Fruit fly (Drosophila melanogaster) whole organism, wandering third instar larva: ENCODE results near the gene aus.
A peak's percentile ranks its signal among the peaks of the same experiment; 100 is the strongest.

Source experiments
- Abd-B ChIP-seq: fragments of >200 bp; optimal IDR thresholded peaks from 2 replicates; lab custom pipeline; 2017; ENCODE audit warnings: missing biosample characterization, missing genetic modification characterization
- CG32264 ChIP-seq: fragments of 200-800 bp; sonication (Bioruptor generic); optimal IDR thresholded peaks from 2 replicates; lab custom pipeline; 2016; ENCODE audit warnings: missing biosample characterization, missing genetic modification characterization
- CG9705 ChIP-seq: fragments of 200-800 bp; sonication (Bioruptor generic); optimal IDR thresholded peaks from 2 replicates; lab custom pipeline; 2018; ENCODE audit warnings: missing biosample characterization, mild to moderate bottlenecking, missing genetic modification characterization
- CrebA ChIP-seq: fragments of 200-800 bp; sonication (Bioruptor generic); optimal IDR thresholded peaks from 2 replicates; lab custom pipeline; 2016; ENCODE audit warnings: missing biosample characterization, mild to moderate bottlenecking, missing genetic modification characterization, borderline replicate concordance
- Dfd ChIP-seq: fragments of >200 bp; optimal IDR thresholded peaks from 2 replicates; lab custom pipeline; 2017; ENCODE audit warnings: missing biosample characterization, missing genetic modification characterization
- Dif ChIP-seq: fragments of 200-275, 200-300 bp; sonication (Bioruptor generic); optimal IDR thresholded peaks from 2 replicates; lab custom pipeline; 2018; ENCODE audit warnings: missing biosample characterization, missing genetic modification characterization; ENCODE audit not compliant: partially characterized antibody
- GATAd ChIP-seq: sonication (Bioruptor generic); optimal IDR thresholded peaks from 2 replicates; lab custom pipeline; 2016; ENCODE audit warnings: missing biosample characterization, missing genetic modification characterization
- HLH106 ChIP-seq: fragments of 200-800 bp; optimal IDR thresholded peaks from 3 replicates; lab custom pipeline; 2019; ENCODE audit warnings: missing biosample characterization, mild to moderate bottlenecking, missing genetic modification characterization, moderate library complexity
- Hnf4 ChIP-seq: fragments of 200-800 bp; sonication (Bioruptor generic); optimal IDR thresholded peaks from 2 replicates; lab custom pipeline; 2016; ENCODE audit warnings: missing biosample characterization, mild to moderate bottlenecking, missing genetic modification characterization
- Hr78 ChIP-seq: fragments of >200 bp; optimal IDR thresholded peaks from 2 replicates; lab custom pipeline; 2017; ENCODE audit warnings: missing biosample characterization, missing genetic modification characterization
- Hr83 ChIP-seq: fragments of 200-300 bp; sonication (Bioruptor generic); optimal IDR thresholded peaks from 2 replicates; lab custom pipeline; 2016; ENCODE audit warnings: missing biosample characterization, mild to moderate bottlenecking, missing genetic modification characterization, moderate library complexity; ENCODE audit not compliant: poor library complexity, severe bottlenecking
- Jra ChIP-seq: sonication (Bioruptor generic); optimal IDR thresholded peaks from 2 replicates; lab custom pipeline; 2016; ENCODE audit warnings: missing biosample characterization, missing genetic modification characterization
- Mio ChIP-seq: sonication (Bioruptor generic); optimal IDR thresholded peaks from 2 replicates; lab custom pipeline; 2016; ENCODE audit warnings: missing biosample characterization, missing genetic modification characterization
- Myc ChIP-seq: fragments of >200 bp; optimal IDR thresholded peaks from 2 replicates; lab custom pipeline; 2017
- N ChIP-seq: fragments of >200 bp; optimal IDR thresholded peaks from 2 replicates; lab custom pipeline; 2018; ENCODE audit warnings: missing biosample characterization, missing external identifiers, missing genetic modification characterization
- OdsH ChIP-seq: fragments of 200-800 bp; sonication (Bioruptor generic); optimal IDR thresholded peaks from 2 replicates; lab custom pipeline; 2016; ENCODE audit warnings: missing biosample characterization, mild to moderate bottlenecking, missing genetic modification characterization
- Rel ChIP-seq, 2 experiments: fragments of 200-800 bp; sonication (Bioruptor generic) in 1 of 2; optimal IDR thresholded peaks; 2 replicates in 1 of 2; 3 replicates in 1 of 2; lab custom pipeline; 2016 to 2019; ENCODE audit warnings: mild to moderate bottlenecking in 2 of 2, missing biosample characterization in 2 of 2, missing genetic modification characterization in 2 of 2, moderate library complexity in 1 of 2
- Sp1 ChIP-seq: fragments of 200-800 bp; sonication (Bioruptor generic); optimal IDR thresholded peaks from 3 replicates; lab custom pipeline; 2019; ENCODE audit warnings: missing biosample characterization, mild to moderate bottlenecking, missing genetic modification characterization, moderate library complexity
- Vsx2 ChIP-seq: fragments of 200-300, 225-300 bp; sonication (Bioruptor generic); optimal IDR thresholded peaks from 2 replicates; lab custom pipeline; 2018; ENCODE audit warnings: missing biosample characterization, missing genetic modification characterization; ENCODE audit not compliant: partially characterized antibody
- br ChIP-seq: fragments of 200-800 bp; sonication (Bioruptor generic); optimal IDR thresholded peaks from 2 replicates; lab custom pipeline; 2016; ENCODE audit warnings: missing biosample characterization, missing genetic modification characterization
- brk ChIP-seq: fragments of 200-800 bp; sonication (Bioruptor generic); optimal IDR thresholded peaks from 2 replicates; lab custom pipeline; 2016; ENCODE audit warnings: missing biosample characterization, mild to moderate bottlenecking, missing genetic modification characterization
- dl ChIP-seq, 2 experiments: fragments of 175-275, 200-275 bp in 1 of 2; fragments of 200-275 bp in 1 of 2; sonication (Bioruptor generic); optimal IDR thresholded peaks; lab custom pipeline; 2018; ENCODE audit warnings: mild to moderate bottlenecking in 2 of 2, missing biosample characterization in 2 of 2, missing genetic modification characterization in 2 of 2, moderate library complexity in 2 of 2; ENCODE audit not compliant: partially characterized antibody in 2 of 2, insufficient read depth in 1 of 2
- dmrt93B ChIP-seq: fragments of 200-800 bp; sonication (Bioruptor generic); optimal IDR thresholded peaks from 2 replicates; lab custom pipeline; 2018; ENCODE audit warnings: missing biosample characterization, mild to moderate bottlenecking, missing genetic modification characterization
- dsf ChIP-seq: sonication (Bioruptor generic); optimal IDR thresholded peaks from 2 replicates; lab custom pipeline; 2016; ENCODE audit warnings: missing biosample characterization, missing genetic modification characterization, borderline replicate concordance
- ey ChIP-seq: fragments of 200-800 bp; sonication (Bioruptor generic); optimal IDR thresholded peaks from 2 replicates; lab custom pipeline; 2016; ENCODE audit warnings: missing biosample characterization, missing genetic modification characterization
- foxo ChIP-seq, 2 experiments: fragments of 200-800 bp; sonication (Bioruptor generic); optimal IDR thresholded peaks; 2 replicates in 1 of 2; 3 replicates in 1 of 2; lab custom pipeline; 2016 to 2017; ENCODE audit warnings: missing biosample characterization in 2 of 2, missing genetic modification characterization in 2 of 2
- fru ChIP-seq: fragments of 200-800 bp; sonication (Bioruptor generic); optimal IDR thresholded peaks from 3 replicates; lab custom pipeline; 2016; ENCODE audit warnings: missing biosample characterization, mild to moderate bottlenecking, missing genetic modification characterization
- h ChIP-seq: fragments of 200-800 bp; sonication (Bioruptor generic); optimal IDR thresholded peaks from 3 replicates; lab custom pipeline; 2016; ENCODE audit warnings: missing biosample characterization, mild to moderate bottlenecking, missing genetic modification characterization
- jim ChIP-seq: fragments of 175-275, 200-325 bp; sonication (Bioruptor generic); optimal IDR thresholded peaks from 2 replicates; lab custom pipeline; 2016; ENCODE audit warnings: missing biosample characterization, mild to moderate bottlenecking, missing genetic modification characterization
- lola ChIP-seq: fragments of >200 bp; optimal IDR thresholded peaks from 2 replicates; lab custom pipeline; 2017; ENCODE audit warnings: missing biosample characterization, missing genetic modification characterization
- pan ChIP-seq: fragments of >200 bp; optimal IDR thresholded peaks from 2 replicates; lab custom pipeline; 2017
- psq ChIP-seq: fragments of 200-800 bp; sonication (Bioruptor generic); optimal IDR thresholded peaks from 3 replicates; lab custom pipeline; 2017; ENCODE audit warnings: missing biosample characterization, mild to moderate bottlenecking, missing genetic modification characterization, moderate library complexity
- rgr ChIP-seq: fragments of 200-800 bp; sonication (Bioruptor generic); optimal IDR thresholded peaks from 3 replicates; lab custom pipeline; 2016; ENCODE audit warnings: missing biosample characterization, mild to moderate bottlenecking, missing genetic modification characterization
- sage ChIP-seq: fragments of 200-800 bp; sonication (Bioruptor generic); optimal IDR thresholded peaks from 2 replicates; lab custom pipeline; 2016; ENCODE audit warnings: missing biosample characterization, mild to moderate bottlenecking, missing genetic modification characterization
- sv ChIP-seq: fragments of 200-800 bp; sonication (Bioruptor generic); optimal IDR thresholded peaks from 3 replicates; lab custom pipeline; 2016; ENCODE audit warnings: missing biosample characterization, missing genetic modification characterization
- tai ChIP-seq: sonication (Bioruptor generic); optimal IDR thresholded peaks from 2 replicates; lab custom pipeline; 2016; ENCODE audit warnings: missing biosample characterization, missing genetic modification characterization
- usp ChIP-seq: fragments of >200 bp; optimal IDR thresholded peaks from 2 replicates; lab custom pipeline; 2017; ENCODE audit warnings: missing biosample characterization, missing genetic modification characterization
- woc ChIP-seq: sonication (Bioruptor generic); optimal IDR thresholded peaks from 2 replicates; lab custom pipeline; 2016; ENCODE audit warnings: missing biosample characterization, mild to moderate bottlenecking, missing genetic modification characterization

aus gene

dm6 chr3R:21343229-21343628, 6.2 kb downstream of the aus start:
- TF ChIP-seq Hr83 (no peak), lola (no peak), N (GFP tag; lab: Kevin White, UChicago) (no peak), tai (GFP tag; lab: Kevin White, UChicago) (no peak), Hr78 (GFP tag; lab: Kevin White, UChicago) (no peak), ey (no peak), brk (GFP tag; lab: Kevin White, UChicago) (no peak), Dfd (GFP tag; lab: Kevin White, UChicago) (no peak), Abd-B (GFP tag; lab: Kevin White, UChicago) (no peak), HLH106 (tag; lab: Kevin White, UChicago) (no peak), Rel (GFP tag; optimal IDR thresholded peaks at IDR 0.05; lab: Kevin White, UChicago) (no peak), Rel (tag; optimal IDR thresholded peaks at IDR 0.05; lab: Kevin White, UChicago) (no peak), br (GFP tag; lab: Kevin White, UChicago) (no peak), psq (GFP tag; lab: Kevin White, UChicago) (no peak), woc (GFP tag; lab: Kevin White, UChicago) (no peak), sage (GFP tag; lab: Kevin White, UChicago) (no peak), rgr (GFP tag; lab: Kevin White, UChicago) (no peak), foxo (GFP tag; optimal IDR thresholded peaks at IDR 0.05; lab: Kevin White, UChicago) (no peak), Mio (GFP tag; lab: Kevin White, UChicago) (no peak), dsf (no peak), fru (GFP tag; lab: Kevin White, UChicago) (no peak)
- TF ChIP-seq, all 38 proteins: peak for 0

DNA sequence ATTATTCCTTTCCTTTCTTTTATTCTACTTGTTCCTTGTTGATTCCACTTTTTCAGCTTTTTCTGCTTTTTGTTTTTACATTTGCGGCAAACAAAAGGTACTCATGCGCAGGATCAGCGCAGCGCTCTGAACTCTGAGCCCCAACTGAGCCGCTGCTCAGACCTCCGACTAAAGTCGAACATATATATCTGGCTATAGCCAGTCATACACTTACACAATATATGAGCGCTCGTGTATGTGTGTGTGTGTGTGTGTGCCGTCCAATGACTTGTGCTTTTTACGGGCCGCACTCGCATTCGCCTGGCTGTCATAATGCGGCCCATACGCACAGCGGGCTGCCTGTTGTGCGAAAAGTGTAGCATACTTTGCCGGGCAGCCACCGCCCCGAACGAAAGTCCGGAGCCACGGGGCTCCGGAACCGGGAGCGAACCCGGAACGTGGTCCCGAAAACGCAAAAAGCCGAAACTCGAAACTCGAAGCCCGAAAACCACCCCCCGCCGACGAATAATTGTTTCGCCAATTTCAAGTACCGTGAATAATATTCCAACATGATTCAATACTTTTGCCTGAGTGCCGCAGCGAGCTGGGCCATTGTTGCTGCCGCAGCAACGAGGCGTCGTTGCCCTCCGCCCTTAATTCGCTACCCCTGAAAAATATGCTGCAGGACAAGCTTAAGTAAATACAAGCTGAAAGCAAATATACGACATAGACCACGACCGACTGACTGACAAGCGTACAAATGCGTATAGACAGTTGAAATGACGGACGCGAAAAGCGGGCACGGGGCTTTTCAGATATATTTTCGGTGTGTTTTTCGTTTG, 9.7 kb downstream of the aus start:
- TF ChIP-seq psq (GFP tag; lab: Kevin White, UChicago) (peak; percentile 46), dsf (no peak)

DNA sequence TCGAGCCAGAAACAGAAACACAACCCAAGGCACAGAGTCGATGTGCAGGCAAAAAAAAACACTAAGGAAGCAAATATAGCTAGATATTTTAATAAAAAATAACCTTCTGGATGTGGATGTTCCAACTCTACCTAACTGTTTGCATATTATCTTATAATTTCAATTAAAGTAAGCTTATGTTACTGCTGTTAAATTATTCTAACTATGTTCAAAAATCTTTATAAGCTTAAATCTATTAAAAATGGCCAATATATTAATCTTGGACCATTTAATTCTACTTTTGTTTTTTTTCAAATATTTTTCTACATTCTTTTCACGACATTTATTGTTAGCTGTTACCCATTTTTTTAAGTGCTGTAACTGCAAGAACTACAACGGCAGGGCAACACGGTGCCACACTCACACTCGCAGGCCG, 10.4 kb downstream of the aus start:
- TF ChIP-seq Rel (GFP tag; optimal IDR thresholded peaks at IDR 0.05; lab: Kevin White, UChicago) (no peak), Rel (tag; optimal IDR thresholded peaks at IDR 0.05; lab: Kevin White, UChicago) (no peak), sv (GFP tag; lab: Kevin White, UChicago) (peak; percentile 11), foxo (GFP tag; optimal IDR thresholded peaks at IDR 0.05; lab: Kevin White, UChicago) (peak in 1 of 2 experiments; percentile 73), CG32264 (GFP tag; lab: Kevin White, UChicago) (no peak), dl (GFP tag; optimal IDR thresholded peaks at IDR 0.05; lab: Kevin White, UChicago; ENCODE audit: insufficient read depth in 1 of 2, partially characterized antibody in 2 of 2) (no peak), CrebA (no peak), sage (GFP tag; lab: Kevin White, UChicago) (no peak), Hnf4 (peak; percentile 26), Hr78 (GFP tag; lab: Kevin White, UChicago) (no peak), dsf (no peak), OdsH (GFP tag; lab: Kevin White, UChicago) (peak; percentile 64), pan (lab: Kevin White, UChicago) (no peak), Sp1 (GFP tag; lab: Kevin White, UChicago) (peak; percentile 69), CG9705 (GFP tag; lab: Kevin White, UChicago) (no peak), Jra (no peak), h (GFP tag; lab: Kevin White, UChicago) (peak; percentile 68), usp (no peak), lola (no peak), Dfd (GFP tag; lab: Kevin White, UChicago) (no peak), Abd-B (GFP tag; lab: Kevin White, UChicago) (no peak), HLH106 (tag; lab: Kevin White, UChicago) (peak; percentile 43), rgr (GFP tag; lab: Kevin White, UChicago) (peak; percentile 20), woc (GFP tag; lab: Kevin White, UChicago) (peak; percentile 46), psq (GFP tag; lab: Kevin White, UChicago) (peak; percentile 73), Hr83 (no peak), dmrt93B (GFP tag; lab: Kevin White, UChicago) (peak; percentile 27), jim (GFP tag; lab: Kevin White, UChicago) (no peak), Myc (no peak), Mio (GFP tag; lab: Kevin White, UChicago) (no peak), Dif (GFP tag; lab: Kevin White, UChicago) (no peak), fru (GFP tag; lab: Kevin White, UChicago) (peak; percentile 71), tai (GFP tag; lab: Kevin White, UChicago) (no peak), ey (peak; percentile 47), br (GFP tag; lab: Kevin White, UChicago) (peak; percentile 40), Vsx2 (GFP tag; lab: Kevin White, UChicago) (no peak), GATAd (GFP tag; lab: Kevin White, UChicago) (no peak), N (GFP tag; lab: Kevin White, UChicago) (no peak), brk (GFP tag; lab: Kevin White, UChicago) (peak; percentile 12)
